Fruit fly (Drosophila melanogaster) whole organism: Measurements from ENCODE around the gene Mec2.

Experiments used
- CG8478 ChIP-seq: fragments of >200 bp; optimal IDR thresholded peaks from 2 replicates; lab custom pipeline; 2018; ENCODE audit warnings: inconsistent platforms
- Dll ChIP-seq: fragments of >200 bp; optimal IDR thresholded peaks from 2 replicates; lab custom pipeline; 2017
- EcR ChIP-seq, 2 experiments: fragments of >200 bp; optimal IDR thresholded peaks; 2 replicates each; lab custom pipeline; 2017; ENCODE audit warnings: missing biosample characterization in 2 of 2, missing genetic modification characterization in 2 of 2, missing genetic modification reagents in 2 of 2
- pan ChIP-seq: fragments of >200 bp; optimal IDR thresholded peaks from 2 replicates; lab custom pipeline; 2017
- psq ChIP-seq: fragments of >200 bp; optimal IDR thresholded peaks from 2 replicates; lab custom pipeline; 2017
- usp ChIP-seq: fragments of >200 bp; optimal IDR thresholded peaks from 2 replicates; lab custom pipeline; 2017; ENCODE audit warnings: missing biosample characterization, missing genetic modification characterization, mixed read lengths

Gene Mec2

dm6 chrX:19187624-19188085 lies at the start of gene Mec2:
Gene Mec2, plus strand, starts transcription at chrX:19188035.
- TF ChIP-seq CG8478 (lab: Kevin White, UChicago) (no peak), usp (no peak), pan (lab: Kevin White, UChicago) (no peak), Dll (lab: Kevin White, UChicago) (no peak), psq (lab: Kevin White, UChicago) (no peak), EcR (GFP tag; optimal IDR thresholded peaks at IDR 0.05; lab: Kevin White, UChicago) (no peak)

dm6 chrX:19144785-19145422 lies 42.9 kb upstream of the Mec2 start:
- TF ChIP-seq Dll (lab: Kevin White, UChicago): no peak
- no peak for TF ChIP-seq usp

dm6 chrX:19146421-19146952 lies 41.3 kb upstream of the Mec2 start:
- TF ChIP-seq pan (lab: Kevin White, UChicago): peak; percentile 50
- no peak for TF ChIP-seq CG8478 (lab: Kevin White, UChicago)

dm6 chrX:19147939-19148641 lies 39.7 kb upstream of the Mec2 start:
- TF ChIP-seq EcR (GFP tag; optimal IDR thresholded peaks at IDR 0.05; lab: Kevin White, UChicago) (no peak), psq (lab: Kevin White, UChicago) (no peak), CG8478 (lab: Kevin White, UChicago) (no peak), usp (no peak), Dll (lab: Kevin White, UChicago) (no peak), pan (lab: Kevin White, UChicago) (no peak)

dm6 chrX:19148798-19149510 lies 38.9 kb upstream of the Mec2 start:
- TF ChIP-seq psq (lab: Kevin White, UChicago): no peak
- TF ChIP-seq usp: no peak
- TF ChIP-seq CG8478 (lab: Kevin White, UChicago): no peak
- no peak for TF ChIP-seq Dll (lab: Kevin White, UChicago)
- no peak for TF ChIP-seq EcR (GFP tag; optimal IDR thresholded peaks at IDR 0.05; lab: Kevin White, UChicago)
- TF ChIP-seq pan (lab: Kevin White, UChicago): no peak

dm6 chrX:19149511-19149876 lies 38.3 kb upstream of the Mec2 start:
- no peak for TF ChIP-seq Dll (lab: Kevin White, UChicago)
- no peak for TF ChIP-seq usp
- TF ChIP-seq psq (lab: Kevin White, UChicago): no peak
- no peak for TF ChIP-seq pan (lab: Kevin White, UChicago)
- TF ChIP-seq CG8478 (lab: Kevin White, UChicago): no peak
- TF ChIP-seq EcR (GFP tag; optimal IDR thresholded peaks at IDR 0.05; lab: Kevin White, UChicago): no peak

dm6 chrX:19152570-19153287 lies 35.1 kb upstream of the Mec2 start:
- TF ChIP-seq psq (lab: Kevin White, UChicago) (no peak), CG8478 (lab: Kevin White, UChicago) (no peak), Dll (lab: Kevin White, UChicago) (no peak), usp (no peak), EcR (GFP tag; optimal IDR thresholded peaks at IDR 0.05; lab: Kevin White, UChicago) (no peak), pan (lab: Kevin White, UChicago) (no peak)

dm6 chrX:19153288-19154130 lies 34.3 kb upstream of the Mec2 start:
- TF ChIP-seq Dll (lab: Kevin White, UChicago) (peak; percentile 77), EcR (GFP tag; optimal IDR thresholded peaks at IDR 0.05; lab: Kevin White, UChicago) (no peak)

dm6 chrX:19154249-19154648 lies 33.6 kb upstream of the Mec2 start:
- TF ChIP-seq usp (no peak), EcR (GFP tag; optimal IDR thresholded peaks at IDR 0.05; lab: Kevin White, UChicago) (no peak), CG8478 (lab: Kevin White, UChicago) (no peak), psq (lab: Kevin White, UChicago) (no peak), Dll (lab: Kevin White, UChicago) (no peak), pan (lab: Kevin White, UChicago) (no peak)

dm6 chrX:19154998-19155397 lies 32.8 kb upstream of the Mec2 start:
- TF ChIP-seq CG8478 (lab: Kevin White, UChicago) (no peak), psq (lab: Kevin White, UChicago) (no peak), EcR (GFP tag; optimal IDR thresholded peaks at IDR 0.05; lab: Kevin White, UChicago) (peak in 1 of 2 experiments; percentile 62), pan (lab: Kevin White, UChicago) (no peak), Dll (lab: Kevin White, UChicago) (no peak)
